Fruit fly (Drosophila melanogaster): ENCODE measurements around the gene CG14687.

The CG14687 gene

dm6 chr3R:10788186-10788585 lies 4.5 kb upstream of the CG14687 start, which contains the start of the genes Art1 and Mcm5 (continued):
- TF ChIP-seq Ets97D (GFP tag; optimal IDR thresholded peaks at IDR 0.05) (peak; percentile 80), bab2 (GFP tag; optimal IDR thresholded peaks at IDR 0.05) (peak; percentile 19), Aef1 (GFP tag; IDR thresholded peaks at IDR 0.05) (0 out of 3 replicates have a peak, but pooled peaks have one; percentile 18), CG33213 (GFP tag; optimal IDR thresholded peaks at IDR 0.05) (peak; percentile 25), BEAF-32 (GFP tag; optimal IDR thresholded peaks at IDR 0.05) (peak; percentile 99), chn (GFP tag; optimal IDR thresholded peaks at IDR 0.05) (peak; percentile 53), CG14667 (GFP tag; IDR thresholded peaks at IDR 0.05) (no peak), CG7745 (tag; optimal IDR thresholded peaks at IDR 0.05) (no peak), CG12155 (GFP tag; optimal IDR thresholded peaks at IDR 0.05) (peak; percentile 61), hbn (GFP tag; IDR thresholded peaks at IDR 0.05; ENCODE audit: partially characterized antibody) (peak; percentile 91), hb (GFP tag; IDR thresholded peaks at IDR 0.05; ENCODE audit: partially characterized antibody) (peak; percentile 91), caup (GFP tag; optimal IDR thresholded peaks at IDR 0.05; ENCODE audit: severe bottlenecking) (no peak), CG11398 (GFP tag; optimal IDR thresholded peaks at IDR 0.05) (peak; percentile 8), pum (GFP tag; optimal IDR thresholded peaks at IDR 0.05) (peak; percentile 17), Dbx (GFP tag; IDR thresholded peaks at IDR 0.05) (peak; percentile 55; the same call in 1 of the 3 replicates), Bgb (GFP tag; IDR thresholded peaks at IDR 0.05; ENCODE audit: partially characterized antibody) (peak; percentile 81), dm (GFP tag; optimal IDR thresholded peaks at IDR 0.05) (peak; percentile 92), Ets65A (GFP tag) (peak; percentile 90), CG14441 (GFP tag; IDR thresholded peaks at IDR 0.05) (no peak), nerfin-1 (tag; optimal IDR thresholded peaks at IDR 0.05) (no peak), Dad (GFP tag; optimal IDR thresholded peaks at IDR 0.05) (peak; percentile 49), fu2 (GFP tag; optimal IDR thresholded peaks at IDR 0.05) (peak; percentile 34), gfzf (GFP tag; optimal IDR thresholded peaks at IDR 0.05) (peak; percentile 71), Scr (GFP tag; IDR thresholded peaks at IDR 0.05; ENCODE audit: partially characterized antibody) (peak; percentile 97), HmgZ (tag; optimal IDR thresholded peaks at IDR 0.05) (peak; percentile 49), fd102C (GFP tag; optimal IDR thresholded peaks at IDR 0.05) (no peak), row (GFP tag; IDR thresholded peaks at IDR 0.05) (peak; percentile 83), HLH4C (GFP tag; IDR thresholded peaks at IDR 0.05; ENCODE audit: partially characterized antibody) (peak; percentile 89), ken (GFP tag; IDR thresholded peaks at IDR 0.05) (0 out of 3 replicates have a peak, but pooled peaks have one; percentile 51), CG17385 (GFP tag; optimal IDR thresholded peaks at IDR 0.05) (peak; percentile 2), CG12391 (tag; optimal IDR thresholded peaks at IDR 0.05) (peak; percentile 51), CG10147 (GFP tag; optimal IDR thresholded peaks at IDR 0.05) (peak; percentile 64), CG34422 (GFP tag; IDR thresholded peaks at IDR 0.05) (peak; percentile 51; the same call in 1 of the 3 replicates), amos (GFP tag; IDR thresholded peaks at IDR 0.05; ENCODE audit: partially characterized antibody) (peak; percentile 86), CG1792 (GFP tag; optimal IDR thresholded peaks at IDR 0.05) (peak; percentile 19), mam (GFP tag; optimal IDR thresholded peaks at IDR 0.05) (peak; percentile 52), Trl (optimal IDR thresholded peaks at IDR 0.05) (no peak), Trl (GFP tag; optimal IDR thresholded peaks at IDR 0.05) (peak; percentile 11), CG34224 (GFP tag; IDR thresholded peaks at IDR 0.05; ENCODE audit: partially characterized antibody) (peak; percentile 91), Bdp1 (GFP tag; optimal IDR thresholded peaks at IDR 0.05) (no peak), CG17802 (tag; optimal IDR thresholded peaks at IDR 0.05) (peak; percentile 43), Mes4 (GFP tag; optimal IDR thresholded peaks at IDR 0.05) (peak; percentile 17), tll (GFP tag; optimal IDR thresholded peaks at IDR 0.05) (peak; percentile 31 to 59), grau (tag; optimal IDR thresholded peaks at IDR 0.05) (peak; percentile 48), esg (GFP tag; conservative IDR thresholded peaks at IDR 0.05) (no peak), slbo (GFP tag; IDR thresholded peaks at IDR 0.05) (peak; percentile 24; the same call in 1 of the 2 replicates), knrl (GFP tag; IDR thresholded peaks at IDR 0.05; ENCODE audit: partially characterized antibody) (peak; percentile 98), Bteb2 (GFP tag; optimal IDR thresholded peaks at IDR 0.05) (peak; percentile 50), CG11247 (GFP tag; IDR thresholded peaks at IDR 0.05) (0 out of 2 replicates have a peak, but pooled peaks have one; percentile 38), br (optimal IDR thresholded peaks at IDR 0.05) (no peak), CG30403 (GFP tag; optimal IDR thresholded peaks at IDR 0.05) (peak; percentile 67)
